Worm (Caenorhabditis elegans) whole organism, L2 larva: ENCODE measurements around the gene ubc-19.

ENCODE experiments used
- F13H6.1 ChIP-seq: sonication (generic microtip); optimal IDR thresholded peaks from 2 replicates; lab custom pipeline; 2016; ENCODE audit warnings: missing genetic modification characterization, missing compliant biosample characterization
- ZK546.5 ChIP-seq: sonication (generic microtip); optimal IDR thresholded peaks from 2 replicates; lab custom pipeline; 2017; ENCODE audit warnings: missing biosample characterization, missing genetic modification characterization
- blmp-1 ChIP-seq: sonication (generic microtip); optimal IDR thresholded peaks from 2 replicates; lab custom pipeline; 2017; ENCODE audit warnings: missing genetic modification characterization, mild to moderate bottlenecking, missing compliant biosample characterization, antibody characterized with exemption, moderate library complexity; ENCODE audit not compliant: insufficient read depth
- ceh-82 ChIP-seq: fragments of 150-350 bp; optimal IDR thresholded peaks from 2 replicates; lab custom pipeline; 2014; ENCODE audit warnings: missing biosample characterization, missing genetic modification characterization
- crh-2 ChIP-seq: sonication (generic microtip); optimal IDR thresholded peaks from 2 replicates; lab custom pipeline; 2017; ENCODE audit warnings: missing biosample characterization, missing genetic modification characterization
- dmd-4 ChIP-seq: sonication (generic microtip); optimal IDR thresholded peaks from 2 replicates; lab custom pipeline; 2017; ENCODE audit warnings: missing biosample characterization, missing genetic modification characterization
- lin-13 ChIP-seq: fragments of 150-350 bp; optimal IDR thresholded peaks from 2 replicates; lab custom pipeline; 2014; ENCODE audit warnings: missing biosample characterization, missing genetic modification reagents, missing genetic modification characterization
- mdl-1 ChIP-seq, 2 experiments: fragments of 150-350 bp in 1 of 2; sonication (generic microtip) in 1 of 2; optimal IDR thresholded peaks; 2 replicates each; lab custom pipeline; 2017; ENCODE audit warnings: missing biosample characterization in 2 of 2, missing genetic modification characterization in 2 of 2
- nhr-12 ChIP-seq: fragments of 150-350 bp; optimal IDR thresholded peaks from 2 replicates; lab custom pipeline; 2014; ENCODE audit warnings: missing biosample characterization, missing genetic modification characterization
- nhr-21 ChIP-seq: fragments of 150-350 bp; optimal IDR thresholded peaks from 2 replicates; lab custom pipeline; 2014; ENCODE audit warnings: missing biosample characterization, missing genetic modification characterization
- nhr-237 ChIP-seq: fragments of 150-350 bp; optimal IDR thresholded peaks from 2 replicates; lab custom pipeline; 2014; ENCODE audit warnings: missing biosample characterization, missing genetic modification characterization
- unc-39 ChIP-seq: fragments of 150-350 bp; optimal IDR thresholded peaks from 2 replicates; lab custom pipeline; 2014; ENCODE audit warnings: missing biosample characterization, missing genetic modification characterization
- unc-62 ChIP-seq: fragments of 150-350 bp; optimal IDR thresholded peaks from 2 replicates; lab custom pipeline; 2014; ENCODE audit warnings: missing biosample characterization, missing genetic modification reagents, missing genetic modification characterization
- ztf-11 ChIP-seq: sonication (generic microtip); optimal IDR thresholded peaks from 2 replicates; lab custom pipeline; 2017; ENCODE audit warnings: missing biosample characterization, missing genetic modification characterization

DNA sequence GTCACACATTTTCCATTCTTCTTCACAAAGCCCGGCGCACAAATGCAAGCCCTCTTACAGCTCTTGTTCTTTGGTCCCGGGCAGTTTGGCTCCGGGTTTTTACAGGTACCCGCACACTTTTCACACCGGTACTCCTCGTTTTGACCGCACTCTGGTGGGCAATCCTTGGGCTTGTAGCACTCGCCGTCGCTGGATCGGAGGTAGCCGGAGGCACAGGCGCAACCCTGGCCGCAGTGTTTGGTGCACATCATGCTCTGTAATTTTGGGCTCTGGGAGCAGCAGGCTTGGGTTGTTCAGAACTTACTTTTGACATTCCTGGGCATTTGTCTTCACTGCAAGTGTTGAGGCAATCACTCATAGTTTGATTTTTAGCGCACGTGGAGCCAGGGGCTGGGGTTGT is 32.2 kb downstream of the ubc-19 start:
- no peak for TF ChIP-seq F13H6.1 (tag; lab: Kevin White, UChicago)
- no peak for TF ChIP-seq nhr-237 (tag; lab: Kevin White, UChicago)
- no peak for TF ChIP-seq nhr-21
- no peak for TF ChIP-seq crh-2 (tag; lab: Kevin White, UChicago)
- no peak for TF ChIP-seq ZK546.5 (tag; lab: Kevin White, UChicago)
- no peak for TF ChIP-seq ceh-82
- no peak for TF ChIP-seq blmp-1 (tag; lab: Kevin White, UChicago)
- no peak for TF ChIP-seq unc-62 (GFP tag; lab: Kevin White, UChicago)
- no peak for TF ChIP-seq ztf-11 (tag; lab: Kevin White, UChicago)
- no peak for TF ChIP-seq unc-39 (tag; lab: Kevin White, UChicago)
- no peak for TF ChIP-seq dmd-4 (tag; lab: Kevin White, UChicago)
- no peak for TF ChIP-seq mdl-1 (tag; optimal IDR thresholded peaks at IDR 0.05; lab: Kevin White, UChicago)
- no peak for TF ChIP-seq nhr-12
- no peak for TF ChIP-seq lin-13 (GFP tag; lab: Kevin White, UChicago)
